Fruit fly (Drosophila melanogaster) whole organism, prepupa: Measurements from ENCODE around the gene CG34355.

Experiments
- Blimp-1 ChIP-seq: fragments of 200-800 bp; sonication (Bioruptor generic); optimal IDR thresholded peaks from 3 replicates; lab custom pipeline; 2017; ENCODE audit warnings: missing biosample characterization, missing genetic modification characterization, mild to moderate bottlenecking, moderate library complexity, missing genetic modification reagents
- CG11762 ChIP-seq: fragments of 200-800 bp; sonication (Bioruptor generic); optimal IDR thresholded peaks from 3 replicates; lab custom pipeline; 2016; ENCODE audit warnings: missing biosample characterization, missing genetic modification characterization; ENCODE audit not compliant: insufficient read depth
- CG11902 ChIP-seq: fragments of 200-800 bp; sonication (Bioruptor generic); optimal IDR thresholded peaks from 3 replicates; lab custom pipeline; 2016; ENCODE audit warnings: missing biosample characterization, missing genetic modification characterization
- CG1621 ChIP-seq: fragments of 200-800 bp; sonication (Bioruptor generic); optimal IDR thresholded peaks from 3 replicates; lab custom pipeline; 2018; ENCODE audit warnings: missing biosample characterization, mild to moderate bottlenecking, missing genetic modification characterization
- CG3032 ChIP-seq: fragments of 200-800 bp; optimal IDR thresholded peaks from 2 replicates; lab custom pipeline; 2019; ENCODE audit warnings: missing biosample characterization, mild to moderate bottlenecking, missing genetic modification characterization, moderate library complexity
- CG31627 ChIP-seq: fragments of 200-800 bp; sonication (Bioruptor generic); optimal IDR thresholded peaks from 3 replicates; lab custom pipeline; 2016; ENCODE audit warnings: missing biosample characterization, missing genetic modification characterization
- CG32006 ChIP-seq: fragments of 200-800 bp; sonication (Bioruptor generic); optimal IDR thresholded peaks from 3 replicates; lab custom pipeline; 2017; ENCODE audit warnings: missing biosample characterization, mild to moderate bottlenecking, missing genetic modification characterization
- CG34406 ChIP-seq: fragments of 200-800 bp; sonication (Bioruptor generic); optimal IDR thresholded peaks from 3 replicates; lab custom pipeline; 2016; ENCODE audit warnings: missing biosample characterization, missing genetic modification characterization
- CG3919 ChIP-seq: fragments of 200-800 bp; sonication (Bioruptor generic); optimal IDR thresholded peaks from 3 replicates; lab custom pipeline; 2016; ENCODE audit warnings: missing biosample characterization, missing genetic modification characterization
- CG6163 ChIP-seq: fragments of 200-800 bp; sonication (Bioruptor generic); IDR thresholded peaks from 3 replicates; pipeline ENCODE4 v1.3.6; 2022; ENCODE audit warnings: missing biosample characterization, missing genetic modification characterization
- CG6276 ChIP-seq: fragments of 200-800 bp; sonication (Bioruptor generic); optimal IDR thresholded peaks from 2 replicates; lab custom pipeline; 2017; ENCODE audit warnings: missing biosample characterization, mild to moderate bottlenecking, missing genetic modification characterization
- CG6808 ChIP-seq: fragments of 200-800 bp; sonication (Bioruptor generic); optimal IDR thresholded peaks from 3 replicates; lab custom pipeline; 2017; ENCODE audit warnings: missing biosample characterization, missing genetic modification characterization, mild to moderate bottlenecking, moderate library complexity, missing genetic modification reagents
- CG6854 ChIP-seq: fragments of 200-800 bp; sonication (Bioruptor generic); optimal IDR thresholded peaks from 2 replicates; lab custom pipeline; 2017; ENCODE audit warnings: missing biosample characterization, mild to moderate bottlenecking, missing genetic modification characterization
- CG7368 ChIP-seq: fragments of 200-800 bp; sonication (Bioruptor generic); optimal IDR thresholded peaks from 3 replicates; lab custom pipeline; 2016; ENCODE audit warnings: missing biosample characterization, missing genetic modification characterization
- CG8119 ChIP-seq: fragments of 200-800 bp; sonication (Bioruptor generic); IDR thresholded peaks from 3 replicates; pipeline ENCODE4 v1.3.6; 2022; ENCODE audit warnings: missing biosample characterization, missing genetic modification characterization
- CG8319 ChIP-seq: fragments of 200-800 bp; sonication (Bioruptor generic); optimal IDR thresholded peaks from 3 replicates; lab custom pipeline; 2016; ENCODE audit warnings: missing biosample characterization, missing genetic modification characterization
- CG8632 ChIP-seq: fragments of 200-800 bp; sonication (Bioruptor generic); optimal IDR thresholded peaks from 3 replicates; lab custom pipeline; 2016; ENCODE audit warnings: missing biosample characterization, missing genetic modification characterization
- Eip75B ChIP-seq: fragments of 200-800 bp; sonication (Bioruptor generic); optimal IDR thresholded peaks from 3 replicates; lab custom pipeline; 2016; ENCODE audit warnings: missing biosample characterization, missing genetic modification characterization
- Eip78C ChIP-seq: fragments of 200-800 bp; sonication (Bioruptor generic); peaks from one replicate; lab custom pipeline; 2016; ENCODE audit warnings: missing biosample characterization, missing genetic modification characterization
- Eip93F ChIP-seq: fragments of 200-800 bp; sonication (Bioruptor generic); optimal IDR thresholded peaks from 2 replicates; lab custom pipeline; 2016; ENCODE audit warnings: missing biosample characterization, mild to moderate bottlenecking, missing genetic modification characterization
- Ets21C ChIP-seq: fragments of 200-800 bp; sonication (Bioruptor generic); optimal IDR thresholded peaks from 3 replicates; lab custom pipeline; 2016; ENCODE audit warnings: missing biosample characterization, missing genetic modification characterization
- Ets96B ChIP-seq: fragments of 200-800 bp; optimal IDR thresholded peaks from 2 replicates; lab custom pipeline; 2019; ENCODE audit warnings: missing biosample characterization, mild to moderate bottlenecking, missing genetic modification characterization, moderate library complexity
- Hr38 ChIP-seq: sonication (Bioruptor generic); optimal IDR thresholded peaks from 2 replicates; lab custom pipeline; 2016; ENCODE audit warnings: missing biosample characterization, missing genetic modification characterization
- Hr39 ChIP-seq: fragments of 200-800 bp; sonication (Bioruptor generic); optimal IDR thresholded peaks from 2 replicates; lab custom pipeline; 2016; ENCODE audit warnings: missing biosample characterization, missing genetic modification characterization
- Lpt ChIP-seq: fragments of 200-800 bp; sonication (Bioruptor generic); optimal IDR thresholded peaks from 3 replicates; lab custom pipeline; 2016; ENCODE audit warnings: missing biosample characterization, missing genetic modification characterization
- Met ChIP-seq: fragments of 200-800 bp; sonication (Bioruptor generic); optimal IDR thresholded peaks from 3 replicates; lab custom pipeline; 2016; ENCODE audit warnings: missing biosample characterization, missing genetic modification characterization
- OdsH ChIP-seq: fragments of 200-800 bp; sonication (Bioruptor generic); optimal IDR thresholded peaks from 3 replicates; lab custom pipeline; 2016; ENCODE audit warnings: missing biosample characterization, missing genetic modification characterization
- Smox ChIP-seq: fragments of 200-800 bp; sonication (Bioruptor generic); optimal IDR thresholded peaks from 3 replicates; lab custom pipeline; 2016; ENCODE audit warnings: missing biosample characterization, missing genetic modification characterization
- Sox102F ChIP-seq: fragments of 200-800 bp; sonication (Bioruptor generic); optimal IDR thresholded peaks from 2 replicates; lab custom pipeline; 2016; ENCODE audit warnings: missing biosample characterization, mild to moderate bottlenecking, missing genetic modification characterization
- Sox14 ChIP-seq: fragments of 200-800 bp; sonication (Bioruptor generic); optimal IDR thresholded peaks from 3 replicates; lab custom pipeline; 2016; ENCODE audit warnings: missing biosample characterization, missing genetic modification characterization
- Sox15 ChIP-seq: fragments of 200-800 bp; sonication (Bioruptor generic); optimal IDR thresholded peaks from 3 replicates; lab custom pipeline; 2016; ENCODE audit warnings: missing biosample characterization, missing genetic modification characterization
- achi ChIP-seq: fragments of 200-800 bp; sonication (Bioruptor generic); optimal IDR thresholded peaks from 3 replicates; lab custom pipeline; 2016; ENCODE audit warnings: missing biosample characterization, missing genetic modification characterization
- acj6 ChIP-seq: fragments of 200-800 bp; sonication (Bioruptor generic); optimal IDR thresholded peaks from 3 replicates; lab custom pipeline; 2016; ENCODE audit warnings: missing biosample characterization, missing genetic modification characterization
- dac ChIP-seq: fragments of 200-800 bp; sonication (Bioruptor generic); optimal IDR thresholded peaks from 2 replicates; lab custom pipeline; 2017; ENCODE audit warnings: missing biosample characterization, mild to moderate bottlenecking, missing genetic modification characterization
- dsx ChIP-seq: fragments of 200-800 bp; optimal IDR thresholded peaks from 3 replicates; lab custom pipeline; 2019; ENCODE audit warnings: missing biosample characterization, mild to moderate bottlenecking, missing genetic modification characterization, moderate library complexity; ENCODE audit not compliant: poor library complexity, severe bottlenecking
- eg ChIP-seq: fragments of 200-800 bp; sonication (Bioruptor generic); IDR thresholded peaks from 3 replicates; pipeline ENCODE4 v1.3.6; 2022; ENCODE audit warnings: missing biosample characterization, missing genetic modification characterization
- fd59A ChIP-seq: fragments of 200-800 bp; sonication (Bioruptor generic); optimal IDR thresholded peaks from 2 replicates; lab custom pipeline; 2017; ENCODE audit warnings: missing biosample characterization, mild to moderate bottlenecking, missing genetic modification characterization, missing genetic modification reagents
- fd85E ChIP-seq: fragments of 200-800 bp; sonication (Bioruptor generic); optimal IDR thresholded peaks from 3 replicates; lab custom pipeline; 2016; ENCODE audit warnings: missing biosample characterization, missing genetic modification characterization
- lz ChIP-seq: fragments of 200-800 bp; sonication (Bioruptor generic); optimal IDR thresholded peaks from 3 replicates; lab custom pipeline; 2016; ENCODE audit warnings: missing biosample characterization, missing genetic modification characterization
- net ChIP-seq: fragments of 200-800 bp; sonication (Bioruptor generic); optimal IDR thresholded peaks from 3 replicates; lab custom pipeline; 2016; ENCODE audit warnings: missing biosample characterization, missing genetic modification characterization
- pdm3 ChIP-seq: fragments of 200-800 bp; sonication (Bioruptor generic); optimal IDR thresholded peaks from 3 replicates; lab custom pipeline; 2016; ENCODE audit warnings: missing biosample characterization, missing genetic modification characterization
- salr ChIP-seq, 2 experiments: fragments of 200-800 bp; sonication (Bioruptor generic); optimal IDR thresholded peaks; 3 replicates each; lab custom pipeline; 2016 to 2018; ENCODE audit warnings: missing biosample characterization in 2 of 2, missing genetic modification characterization in 2 of 2, mild to moderate bottlenecking in 1 of 2
- spab ChIP-seq: fragments of 200-800 bp; sonication (Bioruptor generic); optimal IDR thresholded peaks from 2 replicates; lab custom pipeline; 2017; ENCODE audit warnings: missing biosample characterization, mild to moderate bottlenecking, missing genetic modification characterization, missing genetic modification reagents
- ss ChIP-seq, 2 experiments: fragments of 200-800 bp; sonication (Bioruptor generic); optimal IDR thresholded peaks; 2 replicates in 1 of 2; 3 replicates in 1 of 2; lab custom pipeline; 2017 to 2018; ENCODE audit warnings: mild to moderate bottlenecking in 2 of 2, missing biosample characterization in 2 of 2, missing genetic modification characterization in 2 of 2, moderate library complexity in 1 of 2
- topi ChIP-seq: fragments of 200-800 bp; sonication (Bioruptor generic); optimal IDR thresholded peaks from 3 replicates; lab custom pipeline; 2016; ENCODE audit warnings: missing biosample characterization, missing genetic modification characterization
- vri ChIP-seq: fragments of 200-800 bp; sonication (Bioruptor generic); optimal IDR thresholded peaks from 3 replicates; lab custom pipeline; 2016; ENCODE audit warnings: missing biosample characterization, mild to moderate bottlenecking, missing genetic modification characterization

CG34355 gene

dm6 chr3R:23803668-23804067 is at the start of gene CG34355:
TSS of gene CG34355 (plus strand) at chr3R:23803859.
- no peak for TF ChIP-seq CG3919
- peak; percentile 78 for TF ChIP-seq achi (GFP tag; lab: Kevin White, UChicago)
- no peak for TF ChIP-seq CG8119 (GFP tag; lab: Robert Waterston, UW)
- TF ChIP-seq CG11902 (GFP tag; lab: Kevin White, UChicago) = no peak
- TF ChIP-seq ss (GFP tag; optimal IDR thresholded peaks at IDR 0.05; lab: Kevin White, UChicago) = no peak
- peak in 1 of 2 experiments; percentile 6 for TF ChIP-seq salr (GFP tag; optimal IDR thresholded peaks at IDR 0.05; lab: Kevin White, UChicago)
- TF ChIP-seq fd59A (GFP tag; lab: Kevin White, UChicago) = peak; percentile 12
- TF ChIP-seq topi (GFP tag; lab: Kevin White, UChicago) = no peak
- no peak for TF ChIP-seq CG1621 (tag; lab: Kevin White, UChicago)
- no peak for TF ChIP-seq Eip75B
- no peak for TF ChIP-seq CG31627 (GFP tag; lab: Kevin White, UChicago)
- no peak for TF ChIP-seq lz (GFP tag; lab: Kevin White, UChicago)
- no peak for TF ChIP-seq dac
- no peak for TF ChIP-seq Sox15

dm6 chr3R:23757912-23758607 is 45.6 kb upstream of the CG34355 start, which contains the start of the genes PTPMT1 and Hrd3:
TSS of gene PTPMT1 (plus strand) at chr3R:23758339.
TSS of gene Hrd3 (minus strand) at chr3R:23758557.
- peak; percentile 99 for TF ChIP-seq Smox (GFP tag; lab: Kevin White, UChicago)
- peak; percentile 98 for TF ChIP-seq Lpt (GFP tag; lab: Kevin White, UChicago)
- TF ChIP-seq CG11902 (GFP tag; lab: Kevin White, UChicago) = peak; percentile 98
- TF ChIP-seq CG6854 (GFP tag; lab: Kevin White, UChicago) = peak; percentile 97
- peak; percentile 96 for TF ChIP-seq dsx (GFP tag; lab: Kevin White, UChicago)
- TF ChIP-seq fd85E = peak; percentile 95
- TF ChIP-seq topi (GFP tag; lab: Kevin White, UChicago) = peak; percentile 99
- TF ChIP-seq achi (GFP tag; lab: Kevin White, UChicago) = peak; percentile 98
- TF ChIP-seq eg (GFP tag; lab: Robert Waterston, UW) = peak; percentile 94
- peak; percentile 98 for TF ChIP-seq CG6808 (GFP tag; lab: Kevin White, UChicago)
- peak; percentile 97 for TF ChIP-seq CG7368
- peak; percentile 94 for TF ChIP-seq CG1621 (tag; lab: Kevin White, UChicago)
- peak; percentile 98 for TF ChIP-seq Ets21C
- peak; percentile 100 for TF ChIP-seq Eip78C (GFP tag; lab: Kevin White, UChicago)
- TF ChIP-seq Sox14 (GFP tag; lab: Kevin White, UChicago) = peak; percentile 99
- TF ChIP-seq Eip75B = peak; percentile 99
- TF ChIP-seq vri (GFP tag; lab: Kevin White, UChicago) = peak; percentile 97
- TF ChIP-seq CG8119 (GFP tag; lab: Robert Waterston, UW) = peak; percentile 97
- TF ChIP-seq fd59A (GFP tag; lab: Kevin White, UChicago) = peak; percentile 99
- peak; percentile 99 for TF ChIP-seq lz (GFP tag; lab: Kevin White, UChicago)
- peak; percentile 99 for TF ChIP-seq spab (GFP tag; lab: Kevin White, UChicago)
- TF ChIP-seq acj6 (GFP tag; lab: Kevin White, UChicago) = peak; percentile 99
- TF ChIP-seq CG8632 (GFP tag; lab: Kevin White, UChicago) = peak; percentile 99
- peak; percentile 98 for TF ChIP-seq Hr39 (GFP tag; lab: Kevin White, UChicago)
- TF ChIP-seq CG6163 (GFP tag; lab: Robert Waterston, UW) = peak; percentile 93
- TF ChIP-seq Hr38 = peak; percentile 68
- TF ChIP-seq salr (GFP tag; optimal IDR thresholded peaks at IDR 0.05; lab: Kevin White, UChicago) = peak; percentile 95 to 100
- TF ChIP-seq CG32006 (GFP tag; lab: Kevin White, UChicago) = peak; percentile 100
- TF ChIP-seq CG8319 (GFP tag; lab: Kevin White, UChicago) = peak; percentile 98
- TF ChIP-seq Blimp-1 (GFP tag; lab: Kevin White, UChicago) = peak; percentile 94
- peak; percentile 99 for TF ChIP-seq Sox102F (GFP tag; lab: Kevin White, UChicago)
- TF ChIP-seq CG3032 = peak; percentile 99
- peak; percentile 99 for TF ChIP-seq CG6276 (GFP tag; lab: Kevin White, UChicago)
- TF ChIP-seq CG11762 (GFP tag; lab: Kevin White, UChicago) = peak; percentile 99
- TF ChIP-seq dac = peak; percentile 99
- TF ChIP-seq Met (GFP tag; lab: Kevin White, UChicago) = peak; percentile 99
- TF ChIP-seq OdsH (GFP tag; lab: Kevin White, UChicago) = peak; percentile 99
- peak; percentile 99 for TF ChIP-seq CG31627 (GFP tag; lab: Kevin White, UChicago)
- peak; percentile 99 for TF ChIP-seq net (GFP tag; lab: Kevin White, UChicago)
- peak; percentile 98 for TF ChIP-seq Ets96B (tag; lab: Kevin White, UChicago)
- TF ChIP-seq CG34406 (GFP tag; lab: Kevin White, UChicago) = peak; percentile 99
- TF ChIP-seq Eip93F (GFP tag; lab: Kevin White, UChicago) = peak; percentile 94
- TF ChIP-seq pdm3 (GFP tag; lab: Kevin White, UChicago) = peak; percentile 99
- peak; percentile 99 for TF ChIP-seq Sox15
